Fruit fly (Drosophila melanogaster) whole organism, embryonic: ENCODE measurements around the gene Miga.
A peak's percentile ranks its signal among the peaks of the same experiment; 100 is the strongest.

Experiments
- B-H2 ChIP-seq: fragments of 200-800 bp; sonication (Bioruptor generic); optimal IDR thresholded peaks from 2 replicates; lab custom pipeline; 2018; ENCODE audit warnings: missing biosample characterization, mild to moderate bottlenecking, missing genetic modification characterization
- Bgb ChIP-seq: fragments of 200-800 bp; sonication (Bioruptor generic); IDR thresholded peaks from 2 replicates; pipeline ENCODE4 v1.3.6; 2022; ENCODE audit warnings: missing biosample characterization, missing genetic modification characterization; ENCODE audit not compliant: partially characterized antibody
- Blimp-1 ChIP-seq: fragments of 200-800 bp; sonication (Bioruptor generic); optimal IDR thresholded peaks from 3 replicates; lab custom pipeline; 2018; ENCODE audit warnings: missing biosample characterization, missing genetic modification characterization, mild to moderate bottlenecking, moderate library complexity, missing genetic modification reagents
- CG10565 ChIP-seq: fragments of 200-800 bp; sonication (Bioruptor generic); optimal IDR thresholded peaks from 3 replicates; lab custom pipeline; 2016; ENCODE audit warnings: missing biosample characterization, mild to moderate bottlenecking, missing genetic modification characterization
- CG11085 ChIP-seq: fragments of 200-800 bp; sonication (Bioruptor generic); IDR thresholded peaks from 2 replicates; pipeline ENCODE4 v1.3.6; 2022; ENCODE audit warnings: missing biosample characterization, missing genetic modification characterization
- CG11247 ChIP-seq: fragments of 200-800 bp; sonication (Bioruptor generic); IDR thresholded peaks from 2 replicates; pipeline ENCODE4 v1.3.6; 2022; ENCODE audit warnings: missing biosample characterization, missing genetic modification characterization
- CG11695 ChIP-seq: fragments of 200-800 bp; sonication (Bioruptor generic); IDR thresholded peaks from 3 replicates; pipeline ENCODE4 v1.3.6; 2022; ENCODE audit warnings: missing biosample characterization, missing genetic modification characterization
- CG12299 ChIP-seq: fragments of 200-800 bp; sonication (Bioruptor generic); optimal IDR thresholded peaks from 2 replicates; lab custom pipeline; 2018; ENCODE audit warnings: missing biosample characterization, mild to moderate bottlenecking, missing genetic modification characterization
- CG13624 ChIP-seq: fragments of 200-800 bp; sonication (Bioruptor generic); optimal IDR thresholded peaks from 2 replicates; lab custom pipeline; 2016; ENCODE audit warnings: missing biosample characterization, missing genetic modification characterization
- CG14050 ChIP-seq: fragments of 200-800 bp; sonication (Bioruptor generic); IDR thresholded peaks from 3 replicates; pipeline ENCODE4 v1.3.6; 2022; ENCODE audit warnings: missing biosample characterization, missing genetic modification characterization
- CG17829 ChIP-seq: fragments of 200-800 bp; optimal IDR thresholded peaks from 2 replicates; lab custom pipeline; 2019; ENCODE audit warnings: missing biosample characterization, mild to moderate bottlenecking, missing genetic modification characterization, moderate library complexity
- CG1832 ChIP-seq: fragments of 200-800 bp; sonication (Bioruptor generic); optimal IDR thresholded peaks from 2 replicates; lab custom pipeline; 2017; ENCODE audit warnings: missing biosample characterization, mild to moderate bottlenecking, missing genetic modification characterization, inconsistent platforms
- CG2116 ChIP-seq: fragments of 200-800 bp; sonication (Bioruptor generic); optimal IDR thresholded peaks from 3 replicates; lab custom pipeline; 2018; ENCODE audit warnings: missing biosample characterization, mild to moderate bottlenecking, missing genetic modification characterization
- CG2889 ChIP-seq: fragments of 200-800 bp; sonication (Bioruptor generic); IDR thresholded peaks from 3 replicates; pipeline ENCODE4 v1.3.6; 2022; ENCODE audit warnings: missing biosample characterization, missing genetic modification characterization
- CG31441 ChIP-seq: fragments of 200-800 bp; sonication (Bioruptor generic); IDR thresholded peaks from 2 replicates; pipeline ENCODE4 v1.3.6; 2022; ENCODE audit warnings: missing biosample characterization, missing genetic modification characterization
- CG34376 ChIP-seq: fragments of 200-800 bp; sonication (Bioruptor generic); optimal IDR thresholded peaks from 2 replicates; lab custom pipeline; 2018; ENCODE audit warnings: missing biosample characterization, mild to moderate bottlenecking, missing genetic modification characterization
- CG4404 ChIP-seq: fragments of 200-800 bp; sonication (Bioruptor generic); IDR thresholded peaks from 2 replicates; pipeline ENCODE4 v1.3.6; 2022; ENCODE audit warnings: missing biosample characterization, missing genetic modification characterization
- CG6765 ChIP-seq: fragments of 200-800 bp; sonication (Bioruptor generic); optimal IDR thresholded peaks from 3 replicates; lab custom pipeline; 2017; ENCODE audit warnings: missing biosample characterization, mild to moderate bottlenecking, missing genetic modification characterization
- CG7786 ChIP-seq: fragments of 200-800 bp; sonication (Bioruptor generic); optimal IDR thresholded peaks from 2 replicates; lab custom pipeline; 2016; ENCODE audit warnings: missing biosample characterization, missing genetic modification characterization
- CG8290 ChIP-seq, 3 experiments: fragments of 200-800 bp; sonication (Bioruptor generic); optimal IDR thresholded peaks; 2 replicates each; lab custom pipeline; 2016 to 2019; ENCODE audit warnings: missing biosample characterization in 3 of 3, missing genetic modification characterization in 3 of 3, mild to moderate bottlenecking in 2 of 3, moderate library complexity in 1 of 3
- CG8388 ChIP-seq: fragments of 200-800 bp; sonication (Bioruptor generic); optimal IDR thresholded peaks from 2 replicates; lab custom pipeline; 2019; ENCODE audit warnings: missing biosample characterization, mild to moderate bottlenecking, missing genetic modification characterization, moderate library complexity
- CG9727 ChIP-seq: fragments of 200-800 bp; sonication (Bioruptor generic); optimal IDR thresholded peaks from 3 replicates; lab custom pipeline; 2017; ENCODE audit warnings: missing biosample characterization, mild to moderate bottlenecking, missing genetic modification characterization
- Dip2 ChIP-seq: fragments of 200-800 bp; sonication (Bioruptor generic); IDR thresholded peaks from 2 replicates; pipeline ENCODE4 v1.3.6; 2022; ENCODE audit warnings: missing biosample characterization, missing genetic modification characterization
- Gsc ChIP-seq: fragments of 200-800 bp; sonication (Bioruptor generic); IDR thresholded peaks from 2 replicates; pipeline ENCODE4 v1.3.6; 2022; ENCODE audit warnings: missing biosample characterization, missing genetic modification characterization
- HHEX ChIP-seq: fragments of 200-800 bp; sonication (Bioruptor generic); optimal IDR thresholded peaks from 3 replicates; lab custom pipeline; 2017; ENCODE audit warnings: missing biosample characterization, mild to moderate bottlenecking, missing genetic modification characterization, missing genetic modification reagents
- HmgZ ChIP-seq: fragments of 200-800 bp; sonication (Bioruptor generic); optimal IDR thresholded peaks from 2 replicates; lab custom pipeline; 2018; ENCODE audit warnings: missing biosample characterization, mild to moderate bottlenecking, missing genetic modification characterization
- Hmx ChIP-seq: fragments of 200-800 bp; sonication (Bioruptor generic); optimal IDR thresholded peaks from 2 replicates; lab custom pipeline; 2016; ENCODE audit warnings: missing biosample characterization, missing genetic modification characterization
- Hr51 ChIP-seq, 2 experiments: fragments of 200-800 bp; sonication (Bioruptor generic); optimal IDR thresholded peaks; 2 replicates in 1 of 2; 3 replicates in 1 of 2; lab custom pipeline; 2016 to 2018; ENCODE audit warnings: missing biosample characterization in 2 of 2, missing genetic modification characterization in 2 of 2, mild to moderate bottlenecking in 1 of 2, moderate library complexity in 1 of 2
- Lhr ChIP-seq: fragments of 200-800 bp; sonication (Bioruptor generic); optimal IDR thresholded peaks from 3 replicates; lab custom pipeline; 2017; ENCODE audit warnings: mild to moderate bottlenecking, missing biosample characterization, missing genetic modification reagents, missing genetic modification characterization
- NFAT ChIP-seq: fragments of 200-800 bp; sonication (Bioruptor generic); IDR thresholded peaks from 2 replicates; pipeline ENCODE4 v1.3.6; 2022; ENCODE audit warnings: missing biosample characterization, missing genetic modification characterization
- Nf-YA ChIP-seq: fragments of 200-800 bp; sonication (Bioruptor generic); IDR thresholded peaks from 2 replicates; pipeline ENCODE4 v1.3.6; 2022; ENCODE audit warnings: missing biosample characterization, missing genetic modification characterization
- Nf-YC ChIP-seq: fragments of 200-800 bp; optimal IDR thresholded peaks from 3 replicates; lab custom pipeline; 2019; ENCODE audit warnings: missing biosample characterization, mild to moderate bottlenecking, missing genetic modification characterization, moderate library complexity
- abd-A ChIP-seq: fragments of 200-800 bp; sonication (Bioruptor generic); optimal IDR thresholded peaks from 3 replicates; lab custom pipeline; 2019; ENCODE audit warnings: missing biosample characterization, mild to moderate bottlenecking, missing genetic modification characterization, moderate library complexity
- bbx ChIP-seq: fragments of 200-800 bp; sonication (Bioruptor generic); IDR thresholded peaks from 2 replicates; pipeline ENCODE4 v1.3.6; 2022; ENCODE audit warnings: missing biosample characterization, missing genetic modification characterization; ENCODE audit not compliant: partially characterized antibody
- bsh ChIP-seq, 2 experiments: fragments of 200-800 bp; sonication (Bioruptor generic); optimal IDR thresholded peaks; 2 replicates each; lab custom pipeline; 2017 to 2018; ENCODE audit warnings: mild to moderate bottlenecking in 2 of 2, missing biosample characterization in 2 of 2, missing genetic modification characterization in 2 of 2, moderate library complexity in 1 of 2
- crc ChIP-seq: fragments of 200-800 bp; sonication (Bioruptor generic); optimal IDR thresholded peaks from 2 replicates; lab custom pipeline; 2016; ENCODE audit warnings: missing biosample characterization, missing genetic modification characterization
- gcm2 ChIP-seq: fragments of 200-800 bp; sonication (Bioruptor generic); optimal IDR thresholded peaks from 2 replicates; lab custom pipeline; 2016; ENCODE audit warnings: missing biosample characterization, missing genetic modification characterization
- gsb ChIP-seq: fragments of 200-800 bp; sonication (Bioruptor generic); IDR thresholded peaks from 2 replicates; pipeline ENCODE4 v1.3.6; 2022; ENCODE audit warnings: missing biosample characterization, missing genetic modification characterization
- ham ChIP-seq: fragments of 200-800 bp; sonication (Bioruptor generic); IDR thresholded peaks from 2 replicates; pipeline ENCODE4 v1.3.6; 2022; ENCODE audit warnings: missing biosample characterization, missing genetic modification characterization
- ken ChIP-seq: fragments of 200-800 bp; sonication (Bioruptor generic); IDR thresholded peaks from 3 replicates; pipeline ENCODE4 v1.3.6; 2022; ENCODE audit warnings: missing biosample characterization, missing genetic modification characterization
- lab ChIP-seq: fragments of 200-800 bp; sonication (Bioruptor generic); optimal IDR thresholded peaks from 3 replicates; lab custom pipeline; 2017; ENCODE audit warnings: missing biosample characterization, missing genetic modification characterization, mild to moderate bottlenecking, moderate library complexity, missing genetic modification reagents
- lov ChIP-seq, 2 experiments: fragments of 200-800 bp in 1 of 2; fragments of >200 bp in 1 of 2; sonication (Bioruptor generic) in 1 of 2; IDR thresholded peaks in 1 of 2; optimal IDR thresholded peaks in 1 of 2; 2 replicates in 1 of 2; 3 replicates in 1 of 2; pipeline versions ENCODE4 v1.3.6 to Lab custom; 2017 to 2022; ENCODE audit warnings: missing biosample characterization in 1 of 2, missing genetic modification characterization in 1 of 2
- pros ChIP-seq: fragments of 200-800 bp; sonication (Bioruptor generic); optimal IDR thresholded peaks from 3 replicates; lab custom pipeline; 2019; ENCODE audit warnings: missing biosample characterization, mild to moderate bottlenecking, missing genetic modification characterization, moderate library complexity
- pum ChIP-seq: fragments of 200-800 bp; sonication (Bioruptor generic); optimal IDR thresholded peaks from 2 replicates; lab custom pipeline; 2016; ENCODE audit warnings: missing biosample characterization, missing genetic modification characterization
- schlank ChIP-seq: fragments of 200-800 bp; sonication (Bioruptor generic); optimal IDR thresholded peaks from 2 replicates; lab custom pipeline; 2018; ENCODE audit warnings: missing biosample characterization, mild to moderate bottlenecking, missing genetic modification characterization
- sd ChIP-seq: fragments of 200-800 bp; sonication (Bioruptor generic); optimal IDR thresholded peaks from 3 replicates; lab custom pipeline; 2018; ENCODE audit warnings: missing biosample characterization, mild to moderate bottlenecking, missing genetic modification characterization, moderate library complexity
- unpg ChIP-seq: fragments of 200-800 bp; sonication (Bioruptor generic); optimal IDR thresholded peaks from 3 replicates; lab custom pipeline; 2018; ENCODE audit warnings: missing biosample characterization, mild to moderate bottlenecking, missing genetic modification characterization, moderate library complexity
- usp ChIP-seq: fragments of >200 bp; optimal IDR thresholded peaks from 2 replicates; lab custom pipeline; 2017; ENCODE audit warnings: missing biosample characterization, missing genetic modification characterization
- wdn ChIP-seq: fragments of 200-800 bp; sonication (Bioruptor generic); IDR thresholded peaks from 2 replicates; pipeline ENCODE4 v1.3.6; 2022; ENCODE audit warnings: missing biosample characterization, missing genetic modification characterization

The Miga gene

dm6 chrX:8409793-8410192 lies 27.8 kb downstream of the Miga start (continued):
- TF ChIP-seq HHEX (GFP tag; lab: Kevin White, UChicago) (no peak), gsb (GFP tag; lab: Robert Waterston, UW) (peak; percentile 92), Bgb (GFP tag; lab: Robert Waterston, UW) (peak; percentile 39; the same call in 1 of the 2 replicates), pum (GFP tag; lab: Kevin White, UChicago) (no peak), Dip2 (GFP tag; lab: Robert Waterston, UW) (no peak), usp (GFP tag; lab: Kevin White, UChicago) (no peak), Hr51 (GFP tag; optimal IDR thresholded peaks at IDR 0.05; lab: Kevin White, UChicago) (peak in 1 of 2 experiments; percentile 33), unpg (peak; percentile 31), CG11695 (GFP tag; lab: Robert Waterston, UW) (peak; percentile 65; the same call in 2 of the 3 replicates), lab (GFP tag; lab: Kevin White, UChicago) (peak; percentile 50), CG8388 (GFP tag; lab: Kevin White, UChicago) (peak; percentile 9), CG4404 (GFP tag; lab: Robert Waterston, UW) (0 out of 2 replicates have a peak, but pooled peaks have one; percentile 18), ken (0 out of 3 replicates have a peak, but pooled peaks have one; percentile 46), CG10565 (GFP tag; lab: Kevin White, UChicago) (no peak), Hmx (GFP tag; lab: Kevin White, UChicago) (no peak), NFAT (GFP tag; lab: Robert Waterston, UW) (peak; percentile 87), CG7786 (GFP tag; lab: Kevin White, UChicago) (no peak), bsh (GFP tag; optimal IDR thresholded peaks at IDR 0.05; lab: Kevin White, UChicago) (peak in 1 of 2 experiments; percentile 67), CG14050 (peak; percentile 43; the same call in 1 of the 3 replicates), CG6765 (GFP tag; lab: Kevin White, UChicago) (peak; percentile 90), sd (tag; lab: Kevin White, UChicago) (peak; percentile 24), CG34376 (GFP tag; lab: Kevin White, UChicago) (peak; percentile 97), Nf-YA (GFP tag; lab: Robert Waterston, UW) (no peak), CG11247 (peak; percentile 68; the same call in 1 of the 2 replicates), bbx (GFP tag; lab: Robert Waterston, UW) (peak; percentile 71; the same call in 1 of the 2 replicates), Nf-YC (peak; percentile 59), Lhr (no peak), CG13624 (GFP tag; lab: Kevin White, UChicago) (no peak), HmgZ (tag; lab: Kevin White, UChicago) (peak; percentile 75), CG17829 (tag; lab: Kevin White, UChicago) (peak; percentile 50), wdn (GFP tag; lab: Robert Waterston, UW) (peak; percentile 84), gcm2 (GFP tag; lab: Kevin White, UChicago) (no peak), CG2889 (GFP tag; lab: Robert Waterston, UW) (no peak), CG12299 (tag; lab: Kevin White, UChicago) (peak; percentile 68), pros (peak; percentile 61), Blimp-1 (GFP tag; lab: Kevin White, UChicago) (no peak), abd-A (tag; lab: Kevin White, UChicago) (peak; percentile 82), ham (peak; percentile 42; the same call in 1 of the 2 replicates), schlank (tag; lab: Kevin White, UChicago) (peak; percentile 78), crc (GFP tag; lab: Kevin White, UChicago) (no peak), Gsc (GFP tag; lab: Robert Waterston, UW) (no peak), CG9727 (GFP tag; lab: Kevin White, UChicago) (peak; percentile 32), CG8290 (GFP tag; optimal IDR thresholded peaks at IDR 0.05; lab: Kevin White, UChicago) (no peak), CG8290 (tag; optimal IDR thresholded peaks at IDR 0.05; lab: Kevin White, UChicago) (peak in 1 of 2 experiments; percentile 73), lov (optimal IDR thresholded peaks at IDR 0.05; lab: Kevin White, UChicago) (no peak), lov (GFP tag; IDR thresholded peaks at IDR 0.05; lab: Robert Waterston, UW) (peak; percentile 76; the same call in 2 of the 3 replicates), CG11085 (GFP tag; lab: Robert Waterston, UW) (peak; percentile 79; the same call in 1 of the 2 replicates), CG1832 (GFP tag; lab: Kevin White, UChicago) (no peak), CG2116 (GFP tag; lab: Kevin White, UChicago) (peak; percentile 9), B-H2 (GFP tag; lab: Kevin White, UChicago) (peak; percentile 98), CG31441 (no peak; the same call in 1 of the 2 replicates)
